Worm (Caenorhabditis elegans): ENCODE measurements around the gene F07D3.3.

DNA sequence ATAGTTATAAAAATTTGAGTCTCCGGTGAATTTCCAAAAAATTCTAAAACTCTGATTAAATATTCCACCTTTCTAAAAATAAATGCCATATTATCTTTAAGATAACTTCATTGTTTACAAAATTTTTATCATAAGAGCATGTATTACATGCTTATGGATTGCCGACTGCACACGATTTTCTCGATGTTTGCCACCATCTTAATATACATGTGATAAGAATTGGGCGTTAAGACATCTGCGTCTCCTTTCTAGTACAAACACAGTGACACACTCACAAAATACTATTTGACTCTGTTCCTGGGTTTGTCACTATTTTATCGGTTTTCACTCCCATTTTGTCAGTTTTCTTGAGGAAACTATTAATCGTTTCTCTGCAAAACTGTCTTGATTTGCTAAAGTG lies 19.4 kb downstream of the F07D3.3 start:
- TF ChIP-seq sox-2 (GFP tag; IDR thresholded peaks at IDR 0.05) (no peak), nhr-11 (tag; optimal IDR thresholded peaks at IDR 0.05) (no peak), hlh-6 (tag; optimal IDR thresholded peaks at IDR 0.05) (no peak), unc-86 (tag; optimal IDR thresholded peaks at IDR 0.05) (no peak), tbx-2 (tag; optimal IDR thresholded peaks at IDR 0.05) (no peak), pha-4 (tag; optimal IDR thresholded peaks at IDR 0.05) (no peak), unc-55 (GFP tag; optimal IDR thresholded peaks at IDR 0.05) (no peak), pat-9 (tag; optimal IDR thresholded peaks at IDR 0.05) (no peak), odd-2 (tag; optimal IDR thresholded peaks at IDR 0.05) (no peak)

All from whole organism, late embryonic.